Fruit fly (Drosophila melanogaster) whole organism, pupa: ENCODE results near the gene CG15628.

Experiments
- CG12605 ChIP-seq: fragments of 200-800 bp; sonication (Bioruptor generic); IDR thresholded peaks from 2 replicates; pipeline ENCODE4 v1.3.6; 2022; ENCODE audit warnings: missing biosample characterization, missing genetic modification characterization
- CG8159 ChIP-seq: fragments of 200-800 bp; sonication (Bioruptor generic); optimal IDR thresholded peaks from 3 replicates; lab custom pipeline; 2018; ENCODE audit warnings: missing biosample characterization, mild to moderate bottlenecking, missing genetic modification characterization, moderate library complexity
- fd96Ca ChIP-seq: fragments of 200-800 bp; sonication (Bioruptor generic); IDR thresholded peaks from 3 replicates; pipeline ENCODE4 v1.3.6; 2022; ENCODE audit warnings: missing biosample characterization, missing genetic modification characterization
- gl ChIP-seq: fragments of 200-800 bp; sonication (Bioruptor generic); optimal IDR thresholded peaks from 2 replicates; lab custom pipeline; 2018; ENCODE audit warnings: missing biosample characterization, mild to moderate bottlenecking, missing genetic modification characterization

- no peak for TF ChIP-seq fd96Ca
- TF ChIP-seq CG12605 (GFP tag; lab: Robert Waterston, UW): no peak
- TF ChIP-seq gl (tag; lab: Kevin White, UChicago): no peak
- no peak for TF ChIP-seq CG8159 (tag; lab: Kevin White, UChicago)
Observed at dm6 chr2L:4846629-4847125, 25.1 kb downstream of the CG15628 start.
